Fruit fly (Drosophila melanogaster): ENCODE measurements around the gene CG34163.
A peak's percentile ranks its signal among the peaks of the same experiment; 100 is the strongest.

- peak; percentile 91 for TF ChIP-seq svp (GFP tag)
- no peak for TF ChIP-seq Sox102F (GFP tag; optimal IDR thresholded peaks at IDR 0.05)
- no peak for TF ChIP-seq CG4318 (GFP tag; optimal IDR thresholded peaks at IDR 0.05)
- TF ChIP-seq CG1621 (tag; optimal IDR thresholded peaks at IDR 0.05) = peak; percentile 88
- no peak for TF ChIP-seq CG6163 (GFP tag; IDR thresholded peaks at IDR 0.05)
Observed at dm6 chr2L:12010100-12010876, 22.2 kb downstream of the CG34163 start.

All from whole organism, prepupa.